Fruit fly (Drosophila melanogaster) whole organism, pupa: ENCODE data around the gene Cdk8.
A peak's percentile ranks its signal among the peaks of the same experiment; 100 is the strongest.

Experiments used
- CG10348 ChIP-seq: fragments of 200-800 bp; sonication (Bioruptor generic); IDR thresholded peaks from 2 replicates; pipeline ENCODE4 v1.3.6; 2022; ENCODE audit warnings: missing biosample characterization, missing genetic modification characterization
- CG12605 ChIP-seq: fragments of 200-800 bp; sonication (Bioruptor generic); IDR thresholded peaks from 2 replicates; pipeline ENCODE4 v1.3.6; 2022; ENCODE audit warnings: missing biosample characterization, missing genetic modification characterization
- CG13204 ChIP-seq: fragments of 200-800 bp; sonication (Bioruptor generic); optimal IDR thresholded peaks from 2 replicates; lab custom pipeline; 2018; ENCODE audit warnings: missing biosample characterization, mild to moderate bottlenecking, missing genetic modification characterization, moderate library complexity
- CG14655 ChIP-seq: fragments of 200-800 bp; sonication (Bioruptor generic); optimal IDR thresholded peaks from 3 replicates; lab custom pipeline; 2017; ENCODE audit warnings: mild to moderate bottlenecking, missing biosample characterization, missing genetic modification reagents, missing genetic modification characterization
- CG15710 ChIP-seq: fragments of 200-800 bp; sonication (Bioruptor generic); optimal IDR thresholded peaks from 2 replicates; lab custom pipeline; 2018; ENCODE audit warnings: missing biosample characterization, mild to moderate bottlenecking, missing genetic modification characterization, moderate library complexity
- CG17806 ChIP-seq: fragments of 200-800 bp; sonication (Bioruptor generic); optimal IDR thresholded peaks from 2 replicates; lab custom pipeline; 2018; ENCODE audit warnings: missing biosample characterization, mild to moderate bottlenecking, missing genetic modification characterization, moderate library complexity
- CG32121 ChIP-seq: fragments of 200-800 bp; sonication (Bioruptor generic); IDR thresholded peaks from 2 replicates; pipeline ENCODE4 v1.3.6; 2022; ENCODE audit warnings: missing biosample characterization, missing genetic modification characterization
- CG34367 ChIP-seq: fragments of 200-800 bp; sonication (Bioruptor generic); optimal IDR thresholded peaks from 2 replicates; lab custom pipeline; 2018; ENCODE audit warnings: missing biosample characterization, mild to moderate bottlenecking, missing genetic modification characterization
- CG4496 ChIP-seq: fragments of 200-800 bp; sonication (Bioruptor generic); IDR thresholded peaks from 3 replicates; pipeline ENCODE4 v1.3.6; 2022; ENCODE audit warnings: missing biosample characterization, missing genetic modification characterization
- CG8159 ChIP-seq: fragments of 200-800 bp; sonication (Bioruptor generic); optimal IDR thresholded peaks from 3 replicates; lab custom pipeline; 2018; ENCODE audit warnings: missing biosample characterization, mild to moderate bottlenecking, missing genetic modification characterization, moderate library complexity
- CG8301 ChIP-seq: fragments of 200-800 bp; sonication (Bioruptor generic); optimal IDR thresholded peaks from 2 replicates; lab custom pipeline; 2018; ENCODE audit warnings: missing biosample characterization, mild to moderate bottlenecking, missing genetic modification characterization
- CG9948 ChIP-seq: fragments of 200-800 bp; sonication (Bioruptor generic); optimal IDR thresholded peaks from 2 replicates; lab custom pipeline; 2018; ENCODE audit warnings: missing biosample characterization, mild to moderate bottlenecking, missing genetic modification characterization, moderate library complexity
- D1 ChIP-seq: fragments of 200-800 bp; sonication (Bioruptor generic); optimal IDR thresholded peaks from 2 replicates; lab custom pipeline; 2018; ENCODE audit warnings: missing biosample characterization, mild to moderate bottlenecking, missing genetic modification characterization, moderate library complexity
- EcR ChIP-seq: fragments of 200-800 bp; sonication (Bioruptor generic); optimal IDR thresholded peaks from 3 replicates; lab custom pipeline; 2019; ENCODE audit warnings: missing biosample characterization, missing genetic modification characterization, mild to moderate bottlenecking, moderate library complexity, missing genetic modification reagents
- Ets98B ChIP-seq: fragments of 200-800 bp; sonication (Bioruptor generic); IDR thresholded peaks from 2 replicates; pipeline ENCODE4 v1.3.6; 2022; ENCODE audit warnings: missing biosample characterization, missing genetic modification characterization
- Pif1A ChIP-seq: fragments of 200-800 bp; sonication (Bioruptor generic); optimal IDR thresholded peaks from 3 replicates; lab custom pipeline; 2016; ENCODE audit warnings: missing biosample characterization, missing genetic modification characterization
- Pif1B ChIP-seq: fragments of 200-800 bp; sonication (Bioruptor generic); optimal IDR thresholded peaks from 3 replicates; lab custom pipeline; 2016; ENCODE audit warnings: missing biosample characterization, missing genetic modification characterization
- Snoo ChIP-seq: fragments of 200-800 bp; sonication (Bioruptor generic); optimal IDR thresholded peaks from 3 replicates; lab custom pipeline; 2017; ENCODE audit warnings: missing biosample characterization, mild to moderate bottlenecking, missing genetic modification characterization, inconsistent platforms
- fd96Ca ChIP-seq: fragments of 200-800 bp; sonication (Bioruptor generic); IDR thresholded peaks from 3 replicates; pipeline ENCODE4 v1.3.6; 2022; ENCODE audit warnings: missing biosample characterization, missing genetic modification characterization
- gl ChIP-seq: fragments of 200-800 bp; sonication (Bioruptor generic); optimal IDR thresholded peaks from 2 replicates; lab custom pipeline; 2018; ENCODE audit warnings: missing biosample characterization, mild to moderate bottlenecking, missing genetic modification characterization
- rn ChIP-seq: fragments of 200-800 bp; sonication (Bioruptor generic); IDR thresholded peaks from 2 replicates; pipeline ENCODE4 v1.3.6; 2022; ENCODE audit warnings: missing biosample characterization, missing genetic modification characterization

The Cdk8 gene

dm6 chr3L:9859624-9860023 lies 21.2 kb upstream of the Cdk8 start, which contains the start of gene CG10809:
Gene CG10809, minus strand, starts transcription at chr3L:9859889.
- no peak for TF ChIP-seq CG9948 (tag; lab: Kevin White, UChicago)
- TF ChIP-seq CG8159 (tag; lab: Kevin White, UChicago), result peak; percentile 16
- TF ChIP-seq CG14655 (GFP tag; lab: Kevin White, UChicago), result no peak
- no peak for TF ChIP-seq gl (tag; lab: Kevin White, UChicago)
- no peak for TF ChIP-seq CG4496 (GFP tag; lab: Robert Waterston, UW)
- no peak for TF ChIP-seq CG17806 (tag; lab: Kevin White, UChicago)
- TF ChIP-seq D1, result peak; percentile 19
- no peak for TF ChIP-seq CG8301 (tag; lab: Kevin White, UChicago)
- no peak for TF ChIP-seq Snoo (tag; lab: Kevin White, UChicago)
- no peak for TF ChIP-seq CG32121 (GFP tag; lab: Robert Waterston, UW)
- no peak for TF ChIP-seq CG10348
- no peak for TF ChIP-seq EcR (GFP tag; lab: Kevin White, UChicago)
- TF ChIP-seq CG34367 (tag; lab: Kevin White, UChicago), result no peak
- no peak for TF ChIP-seq rn
- TF ChIP-seq CG15710 (tag; lab: Kevin White, UChicago), result peak; percentile 2
- TF ChIP-seq CG13204 (GFP tag; lab: Kevin White, UChicago), result no peak
- TF ChIP-seq, all 21 proteins: peak for 3

dm6 chr3L:9856430-9857218 lies 18.2 kb upstream of the Cdk8 start:
- TF ChIP-seq CG4496 (GFP tag; lab: Robert Waterston, UW) (peak; percentile 45; the same call in 2 of the 3 replicates), Pif1B (GFP tag; lab: Kevin White, UChicago) (no peak), Snoo (tag; lab: Kevin White, UChicago) (no peak), Pif1A (no peak), CG8301 (tag; lab: Kevin White, UChicago) (peak; percentile 54), rn (no peak), fd96Ca (GFP tag; lab: Robert Waterston, UW) (no peak), CG13204 (GFP tag; lab: Kevin White, UChicago) (no peak), CG17806 (tag; lab: Kevin White, UChicago) (peak; percentile 68), CG9948 (tag; lab: Kevin White, UChicago) (peak; percentile 65), gl (tag; lab: Kevin White, UChicago) (no peak), Ets98B (GFP tag; lab: Robert Waterston, UW) (peak; percentile 56; the same call in 1 of the 2 replicates), CG15710 (tag; lab: Kevin White, UChicago) (peak; percentile 57), CG32121 (GFP tag; lab: Robert Waterston, UW) (peak; percentile 60; the same call in 1 of the 2 replicates), D1 (peak; percentile 22), CG8159 (tag; lab: Kevin White, UChicago) (peak; percentile 70), CG14655 (GFP tag; lab: Kevin White, UChicago) (no peak), CG34367 (tag; lab: Kevin White, UChicago) (peak; percentile 42), EcR (GFP tag; lab: Kevin White, UChicago) (no peak), CG10348 (no peak), CG12605 (peak; percentile 70)

dm6 chr3L:9855784-9856426 lies 17.4 kb upstream of the Cdk8 start:
- TF ChIP-seq D1, result peak; percentile 82
- peak; percentile 95 for TF ChIP-seq Pif1B (GFP tag; lab: Kevin White, UChicago)
- TF ChIP-seq Ets98B (GFP tag; lab: Robert Waterston, UW), result peak; percentile 96
- TF ChIP-seq CG10348, result peak; percentile 65
- TF ChIP-seq CG17806 (tag; lab: Kevin White, UChicago), result peak; percentile 95
- peak; percentile 19 for TF ChIP-seq EcR (GFP tag; lab: Kevin White, UChicago)
- TF ChIP-seq CG13204 (GFP tag; lab: Kevin White, UChicago), result peak; percentile 72
- TF ChIP-seq CG15710 (tag; lab: Kevin White, UChicago), result peak; percentile 89
- TF ChIP-seq fd96Ca (GFP tag; lab: Robert Waterston, UW), result peak; percentile 97
- TF ChIP-seq CG12605, result peak; percentile 91
- TF ChIP-seq CG14655 (GFP tag; lab: Kevin White, UChicago), result peak; percentile 96
- peak; percentile 97 for TF ChIP-seq CG8301 (tag; lab: Kevin White, UChicago)
- peak; percentile 85 for TF ChIP-seq CG34367 (tag; lab: Kevin White, UChicago)
- TF ChIP-seq CG32121 (GFP tag; lab: Robert Waterston, UW), result peak; percentile 94
- peak; percentile 92 for TF ChIP-seq CG9948 (tag; lab: Kevin White, UChicago)
- TF ChIP-seq CG4496 (GFP tag; lab: Robert Waterston, UW), result peak; percentile 98
- peak; percentile 96 for TF ChIP-seq Pif1A
- peak; percentile 91 for TF ChIP-seq gl (tag; lab: Kevin White, UChicago)
- peak; percentile 96 for TF ChIP-seq CG8159 (tag; lab: Kevin White, UChicago)
- peak; percentile 92 for TF ChIP-seq rn
- TF ChIP-seq Snoo (tag; lab: Kevin White, UChicago), result peak; percentile 90
- TF ChIP-seq, all 21 proteins: peak for 21

- TF ChIP-seq Pif1B (GFP tag; lab: Kevin White, UChicago) (no peak), Pif1A (no peak), CG4496 (GFP tag; lab: Robert Waterston, UW) (0 out of 3 replicates have a peak, but pooled peaks have one; percentile 5)
Observed at dm6 chr3L:9854583-9855519, 16.4 kb upstream of the Cdk8 start, which contains the start of gene RasGAP1. Gene RasGAP1, minus strand, starts transcription at chr3L:9855285.
